Fruit fly (Drosophila melanogaster): ENCODE measurements around the gene CG34299.
A peak's percentile ranks its signal among the peaks of the same experiment; 100 is the strongest.

The CG34299 gene

DNA sequence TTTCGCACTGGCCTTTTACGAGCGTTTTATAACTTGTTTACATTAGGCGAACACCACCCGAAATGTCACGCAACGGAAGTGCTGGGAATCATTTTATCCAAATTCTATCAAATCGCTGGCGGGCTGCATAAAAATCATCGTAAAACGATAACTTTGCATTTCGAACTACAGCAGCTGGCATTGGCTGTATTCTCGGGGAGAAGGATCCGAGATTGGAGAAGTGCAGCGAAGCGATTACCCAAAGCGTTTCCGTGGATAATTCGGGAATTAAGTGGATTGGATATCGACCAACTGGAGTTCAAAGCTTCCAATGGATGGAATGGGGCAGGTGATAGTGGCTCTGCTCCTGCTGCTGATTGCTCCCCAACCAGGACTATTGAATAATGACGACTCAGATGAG, at the start of gene CG34299:
Gene CG34299, plus strand, starts transcription at position 301 of the 400 bp plus-strand sequence.
- TF ChIP-seq CG1792 (GFP tag; optimal IDR thresholded peaks at IDR 0.05) = no peak
- TF ChIP-seq CG11456 (GFP tag; IDR thresholded peaks at IDR 0.05) = 0 out of 3 replicates have a peak, but pooled peaks have one; percentile 8

DNA sequence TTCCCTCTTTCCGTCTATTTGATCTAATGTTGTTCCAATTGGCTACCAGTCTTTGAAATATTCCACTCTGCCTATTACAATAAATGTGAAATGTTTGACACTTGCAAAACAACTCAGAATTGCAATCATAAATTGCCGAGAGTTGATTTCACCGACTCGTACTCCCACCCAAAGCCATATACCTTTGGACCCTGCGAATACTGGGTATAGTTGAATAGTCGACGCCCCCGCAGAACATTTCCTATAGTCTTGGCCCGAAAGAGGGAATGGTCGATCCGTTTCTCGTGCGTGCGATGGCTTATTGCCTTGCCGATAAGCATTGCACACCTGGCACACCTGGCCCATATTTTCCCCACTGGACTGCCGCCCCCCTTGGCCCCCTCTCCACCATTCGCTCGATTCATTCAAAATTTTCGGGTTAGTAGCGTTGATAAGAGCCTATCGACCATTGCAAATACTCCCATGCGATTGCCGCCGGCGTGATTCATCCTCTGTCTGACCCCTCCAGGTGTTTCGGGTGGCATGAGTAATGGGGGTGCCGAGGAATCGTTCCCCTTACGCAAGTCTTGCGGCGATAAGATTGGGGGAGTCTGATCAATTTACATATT, 49.2 kb upstream of the CG34299 start:
- TF ChIP-seq CG34224 (GFP tag; IDR thresholded peaks at IDR 0.05; ENCODE audit: partially characterized antibody) (no peak), CG4854 (GFP tag; optimal IDR thresholded peaks at IDR 0.05) (no peak), salm (tag; optimal IDR thresholded peaks at IDR 0.05) (no peak), ac (GFP tag; optimal IDR thresholded peaks at IDR 0.05) (no peak), HmgZ (tag; optimal IDR thresholded peaks at IDR 0.05) (no peak), CG4282 (GFP tag; optimal IDR thresholded peaks at IDR 0.05) (no peak), CG11093 (GFP tag; IDR thresholded peaks at IDR 0.05) (no peak), pzg (GFP tag; optimal IDR thresholded peaks at IDR 0.05) (no peak), chinmo (GFP tag; IDR thresholded peaks at IDR 0.05; ENCODE audit: partially characterized antibody) (peak; percentile 71; the same call in 2 of the 4 replicates), CG1529 (GFP tag; optimal IDR thresholded peaks at IDR 0.05) (no peak), CG8290 (GFP tag; optimal IDR thresholded peaks at IDR 0.05) (no peak), CG8290 (tag; optimal IDR thresholded peaks at IDR 0.05) (peak in 1 of 2 experiments; percentile 75), shn (GFP tag; optimal IDR thresholded peaks at IDR 0.05) (no peak), pros (GFP tag; optimal IDR thresholded peaks at IDR 0.05) (no peak), Dref (GFP tag; IDR thresholded peaks at IDR 0.05) (no peak), Oaz (GFP tag; IDR thresholded peaks at IDR 0.05) (no peak), CG30020 (tag; optimal IDR thresholded peaks at IDR 0.05) (no peak), aop (GFP tag; IDR thresholded peaks at IDR 0.05) (no peak), CG4404 (GFP tag; IDR thresholded peaks at IDR 0.05) (no peak), CG12942 (GFP tag; optimal IDR thresholded peaks at IDR 0.05) (no peak), p53 (GFP tag; optimal IDR thresholded peaks at IDR 0.05) (no peak), CG2712 (tag; optimal IDR thresholded peaks at IDR 0.05) (no peak), Hand (GFP tag; optimal IDR thresholded peaks at IDR 0.05) (no peak), Dek (tag; optimal IDR thresholded peaks at IDR 0.05) (no peak), ato (GFP tag; IDR thresholded peaks at IDR 0.05; ENCODE audit: partially characterized antibody) (no peak), CG9797 (GFP tag; optimal IDR thresholded peaks at IDR 0.05) (no peak), kni (GFP tag; optimal IDR thresholded peaks at IDR 0.05) (no peak), Gug (GFP tag; IDR thresholded peaks at IDR 0.05) (no peak; the same call in 3 of the 4 replicates), chm (GFP tag; IDR thresholded peaks at IDR 0.05) (no peak), CG11456 (GFP tag; IDR thresholded peaks at IDR 0.05) (peak; percentile 71; the same call in 2 of the 3 replicates), CG10543 (GFP tag; optimal IDR thresholded peaks at IDR 0.05) (peak; percentile 52), CG15514 (GFP tag; optimal IDR thresholded peaks at IDR 0.05) (peak; percentile 6), ro (GFP tag; IDR thresholded peaks at IDR 0.05) (no peak), Jarid2 (GFP tag; optimal IDR thresholded peaks at IDR 0.05) (no peak), tll (GFP tag; optimal IDR thresholded peaks at IDR 0.05) (no peak), Nf-YB (GFP tag; optimal IDR thresholded peaks at IDR 0.05) (no peak), emc (GFP tag; optimal IDR thresholded peaks at IDR 0.05) (no peak), lab (GFP tag; optimal IDR thresholded peaks at IDR 0.05) (peak; percentile 57), CG6791 (GFP tag; IDR thresholded peaks at IDR 0.05; ENCODE audit: partially characterized antibody) (no peak), NfI (GFP tag; optimal IDR thresholded peaks at IDR 0.05) (no peak), otp (GFP tag; IDR thresholded peaks at IDR 0.05) (0 out of 3 replicates have a peak, but pooled peaks have one; percentile 24), CG5953 (GFP tag; IDR thresholded peaks at IDR 0.05) (no peak), ab (GFP tag; optimal IDR thresholded peaks at IDR 0.05) (no peak), unc-4 (GFP tag; IDR thresholded peaks at IDR 0.05; ENCODE audit: partially characterized antibody) (no peak), CG15269 (tag; optimal IDR thresholded peaks at IDR 0.05) (peak; percentile 35), CG14965 (GFP tag; optimal IDR thresholded peaks at IDR 0.05; ENCODE audit: borderline replicate concordance) (no peak)

All from whole organism, embryonic.